Fruit fly (Drosophila melanogaster) whole organism, prepupa: ENCODE data around the gene CG31371.

Experiments
- Blimp-1 ChIP-seq: fragments of 200-800 bp; sonication (Bioruptor generic); optimal IDR thresholded peaks from 3 replicates; lab custom pipeline; 2017; ENCODE audit warnings: missing biosample characterization, missing genetic modification characterization, mild to moderate bottlenecking, moderate library complexity, missing genetic modification reagents
- CG10669 ChIP-seq: fragments of 200-800 bp; sonication (Bioruptor generic); optimal IDR thresholded peaks from 3 replicates; lab custom pipeline; 2018; ENCODE audit warnings: missing biosample characterization, mild to moderate bottlenecking, missing genetic modification characterization, moderate library complexity
- CG3032 ChIP-seq: fragments of 200-800 bp; optimal IDR thresholded peaks from 2 replicates; lab custom pipeline; 2019; ENCODE audit warnings: missing biosample characterization, mild to moderate bottlenecking, missing genetic modification characterization, moderate library complexity
- CG34406 ChIP-seq: fragments of 200-800 bp; sonication (Bioruptor generic); optimal IDR thresholded peaks from 3 replicates; lab custom pipeline; 2016; ENCODE audit warnings: missing biosample characterization, missing genetic modification characterization
- CG6792 ChIP-seq: fragments of 200-800 bp; sonication (Bioruptor generic); optimal IDR thresholded peaks from 3 replicates; lab custom pipeline; 2016; ENCODE audit warnings: missing biosample characterization, missing genetic modification characterization
- CG8119 ChIP-seq: fragments of 200-800 bp; sonication (Bioruptor generic); IDR thresholded peaks from 3 replicates; pipeline ENCODE4 v1.3.6; 2022; ENCODE audit warnings: missing biosample characterization, missing genetic modification characterization
- CG9139 ChIP-seq: fragments of 200-800 bp; sonication (Bioruptor generic); optimal IDR thresholded peaks from 3 replicates; lab custom pipeline; 2017; ENCODE audit warnings: missing biosample characterization, mild to moderate bottlenecking, missing genetic modification characterization
- Eip78C ChIP-seq: fragments of 200-800 bp; sonication (Bioruptor generic); peaks from one replicate; lab custom pipeline; 2016; ENCODE audit warnings: missing biosample characterization, missing genetic modification characterization
- Eip93F ChIP-seq: fragments of 200-800 bp; sonication (Bioruptor generic); optimal IDR thresholded peaks from 2 replicates; lab custom pipeline; 2016; ENCODE audit warnings: missing biosample characterization, mild to moderate bottlenecking, missing genetic modification characterization
- Gug ChIP-seq: fragments of 200-800 bp; sonication (Bioruptor generic); IDR thresholded peaks from 2 replicates; pipeline ENCODE4 v1.3.6; 2022; ENCODE audit warnings: missing biosample characterization, missing genetic modification characterization
- Hr38 ChIP-seq: sonication (Bioruptor generic); optimal IDR thresholded peaks from 2 replicates; lab custom pipeline; 2016; ENCODE audit warnings: missing biosample characterization, missing genetic modification characterization
- Hr39 ChIP-seq: fragments of 200-800 bp; sonication (Bioruptor generic); optimal IDR thresholded peaks from 2 replicates; lab custom pipeline; 2016; ENCODE audit warnings: missing biosample characterization, missing genetic modification characterization
- Lpt ChIP-seq: fragments of 200-800 bp; sonication (Bioruptor generic); optimal IDR thresholded peaks from 3 replicates; lab custom pipeline; 2016; ENCODE audit warnings: missing biosample characterization, missing genetic modification characterization
- Met ChIP-seq: fragments of 200-800 bp; sonication (Bioruptor generic); optimal IDR thresholded peaks from 3 replicates; lab custom pipeline; 2016; ENCODE audit warnings: missing biosample characterization, missing genetic modification characterization
- Smox ChIP-seq: fragments of 200-800 bp; sonication (Bioruptor generic); optimal IDR thresholded peaks from 3 replicates; lab custom pipeline; 2016; ENCODE audit warnings: missing biosample characterization, missing genetic modification characterization
- Sox15 ChIP-seq: fragments of 200-800 bp; sonication (Bioruptor generic); optimal IDR thresholded peaks from 3 replicates; lab custom pipeline; 2016; ENCODE audit warnings: missing biosample characterization, missing genetic modification characterization
- achi ChIP-seq: fragments of 200-800 bp; sonication (Bioruptor generic); optimal IDR thresholded peaks from 3 replicates; lab custom pipeline; 2016; ENCODE audit warnings: missing biosample characterization, missing genetic modification characterization
- dac ChIP-seq: fragments of 200-800 bp; sonication (Bioruptor generic); optimal IDR thresholded peaks from 2 replicates; lab custom pipeline; 2017; ENCODE audit warnings: missing biosample characterization, mild to moderate bottlenecking, missing genetic modification characterization
- dsx ChIP-seq: fragments of 200-800 bp; optimal IDR thresholded peaks from 3 replicates; lab custom pipeline; 2019; ENCODE audit warnings: missing biosample characterization, mild to moderate bottlenecking, missing genetic modification characterization, moderate library complexity; ENCODE audit not compliant: poor library complexity, severe bottlenecking
- esn ChIP-seq: fragments of 200-800 bp; sonication (Bioruptor generic); optimal IDR thresholded peaks from 2 replicates; lab custom pipeline; 2016; ENCODE audit warnings: missing biosample characterization, mild to moderate bottlenecking, missing genetic modification characterization, moderate library complexity
- fd59A ChIP-seq: fragments of 200-800 bp; sonication (Bioruptor generic); optimal IDR thresholded peaks from 2 replicates; lab custom pipeline; 2017; ENCODE audit warnings: missing biosample characterization, mild to moderate bottlenecking, missing genetic modification characterization, missing genetic modification reagents
- fkh ChIP-seq: fragments of 200-800 bp; sonication (Bioruptor generic); optimal IDR thresholded peaks from 3 replicates; lab custom pipeline; 2017; ENCODE audit warnings: missing biosample characterization, mild to moderate bottlenecking, missing genetic modification characterization, moderate library complexity
- pdm3 ChIP-seq: fragments of 200-800 bp; sonication (Bioruptor generic); optimal IDR thresholded peaks from 3 replicates; lab custom pipeline; 2016; ENCODE audit warnings: missing biosample characterization, missing genetic modification characterization
- spab ChIP-seq: fragments of 200-800 bp; sonication (Bioruptor generic); optimal IDR thresholded peaks from 2 replicates; lab custom pipeline; 2017; ENCODE audit warnings: missing biosample characterization, mild to moderate bottlenecking, missing genetic modification characterization, missing genetic modification reagents
- ss ChIP-seq, 2 experiments: fragments of 200-800 bp; sonication (Bioruptor generic); optimal IDR thresholded peaks; 2 replicates in 1 of 2; 3 replicates in 1 of 2; lab custom pipeline; 2017 to 2018; ENCODE audit warnings: mild to moderate bottlenecking in 2 of 2, missing biosample characterization in 2 of 2, missing genetic modification characterization in 2 of 2, moderate library complexity in 1 of 2
- svp ChIP-seq: fragments of 200-800 bp; sonication (Bioruptor generic); peaks from one replicate; lab custom pipeline; 2016; ENCODE audit warnings: missing biosample characterization, missing genetic modification characterization
- topi ChIP-seq: fragments of 200-800 bp; sonication (Bioruptor generic); optimal IDR thresholded peaks from 3 replicates; lab custom pipeline; 2016; ENCODE audit warnings: missing biosample characterization, missing genetic modification characterization
- vri ChIP-seq: fragments of 200-800 bp; sonication (Bioruptor generic); optimal IDR thresholded peaks from 3 replicates; lab custom pipeline; 2016; ENCODE audit warnings: missing biosample characterization, mild to moderate bottlenecking, missing genetic modification characterization

The CG31371 gene

DNA sequence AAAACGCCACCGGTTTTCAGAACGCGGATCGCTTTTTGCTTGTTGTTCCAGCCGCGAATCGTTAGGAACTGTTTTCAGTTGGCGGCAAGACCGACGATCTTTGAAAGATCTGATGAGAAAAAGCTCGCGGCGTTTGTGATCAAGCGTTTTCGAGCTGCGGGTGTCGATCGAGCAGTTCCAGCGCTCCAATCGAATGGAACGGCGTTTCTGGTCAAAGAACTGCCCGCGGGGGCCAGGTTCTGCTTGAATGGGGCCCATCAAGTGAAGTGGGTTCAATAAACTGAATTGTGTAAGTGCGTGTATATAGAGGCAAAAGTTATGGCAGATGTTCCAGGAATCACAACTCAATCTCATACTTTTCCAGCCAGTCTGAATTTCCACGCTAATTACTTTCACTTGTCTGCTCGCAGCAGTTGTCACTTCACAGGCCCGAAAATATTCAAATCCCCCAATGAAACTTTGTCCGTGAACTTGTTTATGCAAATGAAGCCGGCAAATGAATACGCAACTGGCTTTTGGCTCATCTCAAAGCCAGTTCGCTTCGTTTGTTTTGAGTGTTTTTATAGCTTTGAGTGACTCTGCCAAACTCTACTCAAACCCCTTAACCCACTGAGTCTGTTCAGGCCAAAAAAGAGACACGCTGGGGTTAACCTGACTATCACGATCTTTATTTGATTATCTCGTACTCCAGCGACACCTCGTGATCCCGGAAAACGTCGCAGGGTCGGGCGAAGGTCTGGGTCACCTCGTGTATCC is 7.0 kb downstream of the CG31371 start, which contains the start of gene PH4alphaMP:
TSS of gene PH4alphaMP (minus strand) at position 51 of the 756 bp plus-strand sequence.
- TF ChIP-seq Hr39 (GFP tag; lab: Kevin White, UChicago) (no peak), achi (GFP tag; lab: Kevin White, UChicago) (no peak), Blimp-1 (GFP tag; lab: Kevin White, UChicago) (peak; percentile 33), svp (GFP tag; lab: Kevin White, UChicago) (peak; percentile 23)

DNA sequence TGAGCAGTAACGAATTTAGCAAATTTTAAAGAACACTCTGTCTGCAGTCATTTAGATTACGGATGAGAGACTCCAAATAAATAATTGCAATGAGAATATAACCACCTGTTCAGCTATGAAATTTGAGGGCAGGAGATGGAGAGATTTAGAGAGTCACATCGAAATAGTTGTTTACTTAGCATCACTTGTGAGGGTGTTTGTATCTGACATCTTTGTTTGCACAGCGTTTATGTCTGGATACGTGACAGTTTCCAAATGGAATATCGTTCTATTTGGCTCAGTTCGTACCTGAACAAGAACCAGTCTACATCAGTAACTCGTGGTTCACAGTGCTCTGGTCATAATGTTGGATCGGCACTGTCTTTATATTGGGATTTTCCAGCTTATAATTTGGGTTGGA is 13.5 kb downstream of the CG31371 start, which contains the start of gene PH4alphaSG2:
TSS of gene PH4alphaSG2 (plus strand) at position 278 of the 400 bp plus-strand sequence.
- TF ChIP-seq dac (GFP tag; lab: Kevin White, UChicago) (no peak), fkh (peak; percentile 43)

DNA sequence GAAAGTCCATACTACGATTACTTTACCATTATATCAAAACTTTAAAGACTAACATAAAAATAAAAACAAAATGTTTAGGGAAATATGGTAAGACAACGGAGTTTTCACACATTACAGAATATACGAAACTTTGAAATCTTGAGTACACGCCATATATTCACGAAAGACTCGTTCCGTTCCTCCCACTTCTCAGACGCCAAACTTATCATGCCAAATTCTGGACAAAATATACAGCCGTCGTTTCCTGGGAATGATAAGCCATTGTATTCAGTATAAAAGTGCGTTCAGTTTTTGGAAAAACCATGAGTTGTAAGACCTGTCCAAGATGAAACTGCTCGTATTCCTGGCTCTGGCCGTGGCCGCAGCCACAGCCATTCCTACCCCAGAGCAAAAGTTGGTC is 14.6 kb downstream of the CG31371 start, which contains the start of gene Jon99Fi:
TSS of gene Jon99Fi (plus strand) at position 301 of the 400 bp plus-strand sequence.
- no peak for TF ChIP-seq spab (GFP tag; lab: Kevin White, UChicago)

DNA sequence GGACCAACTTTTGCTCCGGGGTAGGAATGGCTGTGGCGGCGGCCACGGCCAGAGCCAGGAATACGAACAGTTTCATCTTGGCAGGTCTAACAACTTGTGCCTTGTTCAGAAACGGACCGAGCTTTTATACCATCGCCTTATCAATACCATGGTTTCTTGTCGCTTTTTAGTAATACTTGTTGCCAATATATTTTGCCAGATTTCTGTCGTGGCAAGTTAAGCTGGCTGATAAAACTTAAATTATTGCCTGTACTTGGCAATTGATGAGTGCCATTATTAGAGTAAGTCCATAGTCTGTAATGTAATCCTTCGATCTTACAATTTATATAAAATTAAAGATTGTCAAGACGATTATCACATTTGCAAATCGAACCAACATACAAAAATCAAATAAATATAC is 15.5 kb downstream of the CG31371 start, which contains the start of gene Jon99Fii:
TSS of gene Jon99Fii (minus strand) at position 101 of the 400 bp plus-strand sequence.
- TF ChIP-seq Met (no peak), pdm3 (GFP tag; lab: Kevin White, UChicago) (no peak), CG6792 (GFP tag; lab: Kevin White, UChicago) (no peak), fd59A (GFP tag; lab: Kevin White, UChicago) (no peak), CG9139 (no peak), vri (no peak), CG34406 (GFP tag; lab: Kevin White, UChicago) (no peak), Gug (GFP tag; lab: Robert Waterston, UW) (no peak), dsx (GFP tag; lab: Kevin White, UChicago) (no peak), Smox (no peak)

DNA sequence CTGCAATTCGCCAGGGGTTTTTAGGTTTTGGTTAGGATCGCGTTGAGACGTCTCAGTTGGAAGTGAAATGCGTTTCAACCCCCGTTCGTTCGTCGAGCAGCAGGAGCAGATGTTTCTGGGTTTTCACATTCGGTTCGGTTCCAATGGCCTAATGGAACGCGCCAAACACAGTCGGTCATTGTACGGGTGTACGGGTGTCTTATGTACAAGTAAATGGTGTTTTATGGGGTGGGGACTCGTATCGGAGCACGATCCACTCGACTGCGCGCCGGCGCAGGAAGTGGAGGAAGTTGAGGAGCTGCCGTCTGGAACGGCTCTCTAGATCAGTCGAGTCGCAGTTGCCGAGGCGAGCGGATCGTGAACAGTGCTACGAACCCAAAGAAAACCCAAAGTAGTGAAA is 26.9 kb downstream of the CG31371 start, which contains the start of gene spdo:
TSS of gene spdo (plus strand) at position 318 of the 400 bp plus-strand sequence.
- no peak for TF ChIP-seq topi (GFP tag; lab: Kevin White, UChicago)
- TF ChIP-seq, all 60 proteins: peak for 0

DNA sequence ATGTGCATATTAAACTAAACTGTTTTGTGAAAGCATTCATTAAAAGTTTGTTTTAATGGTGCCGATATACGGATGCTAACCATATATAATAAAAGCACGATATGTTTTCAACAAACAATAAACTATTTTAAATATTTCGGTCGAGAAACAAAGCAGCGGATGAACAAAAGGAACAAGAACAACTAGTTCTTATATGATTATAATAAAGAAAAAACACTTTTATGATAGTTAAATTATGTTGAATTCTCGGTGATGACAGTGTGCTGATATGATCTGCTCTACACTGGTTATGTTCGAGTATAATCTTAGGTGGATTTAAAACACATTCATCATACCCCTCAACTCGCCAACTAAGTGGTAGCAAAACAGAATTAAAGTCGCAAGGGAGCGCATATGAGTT is 27.4 kb downstream of the CG31371 start:
- TF ChIP-seq dac (GFP tag; lab: Kevin White, UChicago) (no peak), Eip78C (GFP tag; lab: Kevin White, UChicago) (peak; percentile 50), Hr38 (no peak), CG3032 (tag; lab: Kevin White, UChicago) (no peak), Lpt (GFP tag; lab: Kevin White, UChicago) (no peak), svp (GFP tag; lab: Kevin White, UChicago) (no peak), CG10669 (GFP tag; lab: Kevin White, UChicago) (no peak), Hr39 (GFP tag; lab: Kevin White, UChicago) (no peak), Sox15 (GFP tag; lab: Kevin White, UChicago) (no peak), Eip93F (GFP tag; lab: Kevin White, UChicago) (no peak), esn (GFP tag; lab: Kevin White, UChicago) (peak; percentile 18)
- TF ChIP-seq, all 60 proteins: peak for 2

DNA sequence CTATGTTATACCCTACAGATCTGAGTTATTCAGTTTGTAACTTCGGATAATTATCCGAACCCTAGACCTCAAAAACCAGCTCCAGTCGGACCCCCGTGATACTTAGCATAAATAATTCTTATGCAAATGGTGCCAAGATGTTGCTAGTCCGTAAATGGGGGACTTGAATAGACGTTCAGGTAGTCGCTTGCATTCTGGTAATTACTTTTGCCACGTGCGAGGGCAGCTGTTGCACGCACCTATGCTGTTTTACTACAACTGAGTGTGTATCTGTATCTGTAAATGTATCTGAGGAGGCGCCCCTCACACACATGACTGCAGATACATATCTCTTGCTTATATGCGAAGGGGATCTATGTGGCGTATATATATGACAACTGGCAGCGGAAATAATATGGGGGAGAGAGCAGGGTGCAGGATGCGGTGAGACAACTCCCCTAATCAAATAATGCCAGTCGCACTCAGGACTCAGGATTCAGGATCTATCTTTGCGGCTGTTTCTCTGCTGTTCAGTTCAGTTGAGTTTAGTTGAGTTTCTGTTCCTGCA is 28.6 kb downstream of the CG31371 start:
- TF ChIP-seq ss (GFP tag; optimal IDR thresholded peaks at IDR 0.05; lab: Kevin White, UChicago) (peak in 1 of 2 experiments; percentile 64), CG8119 (GFP tag; lab: Robert Waterston, UW) (no peak)
